Worm (Caenorhabditis elegans) whole organism, early embryonic: Measurements from ENCODE around the gene R04B3.1.

Experiments
- B0310.2 ChIP-seq: sonication (generic microtip); optimal IDR thresholded peaks from 2 replicates; lab custom pipeline; 2016; ENCODE audit warnings: mild to moderate bottlenecking, missing genetic modification characterization, missing compliant biosample characterization
- F13C5.2 ChIP-seq: sonication (generic microtip); optimal IDR thresholded peaks from 2 replicates; lab custom pipeline; 2017; ENCODE audit warnings: mild to moderate bottlenecking, missing genetic modification characterization, inconsistent platforms, missing compliant biosample characterization
- aly-1 ChIP-seq: sonication (generic microtip); optimal IDR thresholded peaks from 2 replicates; lab custom pipeline; 2016; ENCODE audit warnings: missing genetic modification characterization, missing compliant biosample characterization
- ama-1 ChIP-seq: fragments of 150-350 bp; optimal IDR thresholded peaks from 2 replicates; lab custom pipeline; 2014
- ceh-13 ChIP-seq: fragments of 200-800 bp; sonication (Bioruptor generic); optimal IDR thresholded peaks from 2 replicates; lab custom pipeline; 2018; ENCODE audit warnings: mild to moderate bottlenecking, missing genetic modification characterization, missing compliant biosample characterization
- ceh-36 ChIP-seq: sonication (generic microtip); optimal IDR thresholded peaks from 2 replicates; lab custom pipeline; 2016; ENCODE audit warnings: missing genetic modification characterization, inconsistent platforms, missing compliant biosample characterization
- ets-7 ChIP-seq: sonication (generic microtip); optimal IDR thresholded peaks from 2 replicates; lab custom pipeline; 2016; ENCODE audit warnings: missing genotype, missing genetic modification characterization, missing compliant biosample characterization
- flt-1 ChIP-seq: fragments of 200-800 bp; sonication (Bioruptor generic); IDR thresholded peaks from 2 replicates; pipeline ENCODE4 v1.3.6; 2022; ENCODE audit warnings: missing genetic modification characterization, missing compliant biosample characterization
- hmbx-1 ChIP-seq: sonication (generic microtip); optimal IDR thresholded peaks from 2 replicates; lab custom pipeline; 2016; ENCODE audit warnings: mild to moderate bottlenecking, missing genetic modification characterization, missing compliant biosample characterization
- hmg-4 ChIP-seq: fragments of 200-800 bp; sonication (Bioruptor generic); optimal IDR thresholded peaks from 2 replicates; lab custom pipeline; 2018; ENCODE audit warnings: mild to moderate bottlenecking, missing genetic modification characterization, missing compliant biosample characterization
- hnd-1 ChIP-seq: sonication (generic microtip); optimal IDR thresholded peaks from 2 replicates; lab custom pipeline; 2016; ENCODE audit warnings: missing genetic modification characterization, missing compliant biosample characterization
- pes-1 ChIP-seq: fragments of 200-800 bp; sonication (Bioruptor generic); IDR thresholded peaks from 2 replicates; pipeline ENCODE4 v1.3.6; 2022; ENCODE audit warnings: missing genetic modification reagents, missing genetic modification characterization, missing compliant biosample characterization
- scrt-1 ChIP-seq: fragments of 200-800 bp; sonication (Bioruptor generic); IDR thresholded peaks from 2 replicates; pipeline ENCODE4 v1.3.6; 2022; ENCODE audit warnings: missing genetic modification characterization, missing compliant biosample characterization
- sea-1 ChIP-seq: fragments of 200-800 bp; sonication (Bioruptor generic); conservative IDR thresholded peaks from 2 replicates; pipeline ENCODE4 v1.3.6; 2022; ENCODE audit warnings: missing genetic modification characterization, missing compliant biosample characterization
- tbx-11 ChIP-seq: fragments of 200-800 bp; sonication (Bioruptor generic); IDR thresholded peaks from 2 replicates; pipeline ENCODE4 v1.3.6; 2022; ENCODE audit warnings: missing genetic modification characterization, missing compliant biosample characterization
- tbx-37 ChIP-seq: fragments of 200-800 bp; sonication (Bioruptor generic); conservative IDR thresholded peaks from 2 replicates; pipeline ENCODE4 v1.3.6; 2022; ENCODE audit warnings: missing genetic modification reagents, missing genetic modification characterization, missing compliant biosample characterization
- tra-4 ChIP-seq: sonication (generic microtip); optimal IDR thresholded peaks from 2 replicates; lab custom pipeline; 2017; ENCODE audit warnings: missing genetic modification characterization, missing compliant biosample characterization

The R04B3.1 gene

ce11 chrX:2473618-2474017 is 2.4 kb upstream of the R04B3.1 start, which contains the start of gene R04B3.2:
R04B3.2 (minus strand) TSS chrX:2473718.
- TF ChIP-seq tbx-11 (GFP tag; lab: Robert Waterston, UW) (no peak), sea-1 (GFP tag; lab: Robert Waterston, UW) (no peak), ceh-36 (no peak), pes-1 (GFP tag; lab: Robert Waterston, UW) (no peak), hmbx-1 (tag; lab: Kevin White, UChicago) (no peak), tbx-37 (no peak), aly-1 (tag; lab: Kevin White, UChicago) (no peak), ets-7 (tag; lab: Kevin White, UChicago) (no peak), B0310.2 (tag; lab: Kevin White, UChicago) (no peak), scrt-1 (GFP tag; lab: Robert Waterston, UW) (no peak), hnd-1 (tag; lab: Kevin White, UChicago) (no peak), tra-4 (tag; lab: Kevin White, UChicago) (no peak), flt-1 (GFP tag; lab: Robert Waterston, UW) (no peak), F13C5.2 (tag; lab: Kevin White, UChicago) (no peak), hmg-4 (GFP tag; lab: Kevin White, UChicago) (no peak), ceh-13 (GFP tag; lab: Kevin White, UChicago) (no peak)

- TF ChIP-seq ceh-13 (GFP tag; lab: Kevin White, UChicago) (no peak), pes-1 (GFP tag; lab: Robert Waterston, UW) (no peak), F13C5.2 (tag; lab: Kevin White, UChicago) (no peak), tbx-37 (no peak), hmg-4 (GFP tag; lab: Kevin White, UChicago) (no peak), sea-1 (GFP tag; lab: Robert Waterston, UW) (no peak), ama-1 (lab: Kevin White, UChicago) (no peak), scrt-1 (GFP tag; lab: Robert Waterston, UW) (no peak), B0310.2 (tag; lab: Kevin White, UChicago) (no peak), tra-4 (tag; lab: Kevin White, UChicago) (no peak), hmbx-1 (tag; lab: Kevin White, UChicago) (no peak), aly-1 (tag; lab: Kevin White, UChicago) (no peak), hnd-1 (tag; lab: Kevin White, UChicago) (no peak)
Observed at ce11 chrX:2464064-2464463, 7.1 kb downstream of the R04B3.1 start.

ce11 chrX:2461742-2462141 is 9.5 kb downstream of the R04B3.1 start:
- no peak for TF ChIP-seq scrt-1 (GFP tag; lab: Robert Waterston, UW)
- no peak for TF ChIP-seq ets-7 (tag; lab: Kevin White, UChicago)
- no peak for TF ChIP-seq flt-1 (GFP tag; lab: Robert Waterston, UW)
- no peak for TF ChIP-seq tbx-37
- no peak for TF ChIP-seq hmbx-1 (tag; lab: Kevin White, UChicago)
- TF ChIP-seq aly-1 (tag; lab: Kevin White, UChicago) = no peak
- no peak for TF ChIP-seq pes-1 (GFP tag; lab: Robert Waterston, UW)
- TF ChIP-seq F13C5.2 (tag; lab: Kevin White, UChicago) = no peak

ce11 chrX:2459793-2460192 is 11.4 kb downstream of the R04B3.1 start, which contains the start of gene fox-1:
fox-1 (minus strand) TSS chrX:2459893.
- TF ChIP-seq ceh-36 (no peak), pes-1 (GFP tag; lab: Robert Waterston, UW) (no peak), B0310.2 (tag; lab: Kevin White, UChicago) (no peak), scrt-1 (GFP tag; lab: Robert Waterston, UW) (no peak), ceh-13 (GFP tag; lab: Kevin White, UChicago) (no peak), aly-1 (tag; lab: Kevin White, UChicago) (no peak), tra-4 (tag; lab: Kevin White, UChicago) (no peak), sea-1 (GFP tag; lab: Robert Waterston, UW) (no peak), ets-7 (tag; lab: Kevin White, UChicago) (no peak), hmbx-1 (tag; lab: Kevin White, UChicago) (no peak), flt-1 (GFP tag; lab: Robert Waterston, UW) (no peak), hnd-1 (tag; lab: Kevin White, UChicago) (no peak), ama-1 (lab: Kevin White, UChicago) (no peak), F13C5.2 (tag; lab: Kevin White, UChicago) (no peak), tbx-11 (GFP tag; lab: Robert Waterston, UW) (no peak), hmg-4 (GFP tag; lab: Kevin White, UChicago) (no peak), tbx-37 (no peak)

- TF ChIP-seq ets-7 (tag; lab: Kevin White, UChicago) (no peak), flt-1 (GFP tag; lab: Robert Waterston, UW) (no peak), tbx-11 (GFP tag; lab: Robert Waterston, UW) (no peak), tra-4 (tag; lab: Kevin White, UChicago) (no peak), ama-1 (lab: Kevin White, UChicago) (no peak), F13C5.2 (tag; lab: Kevin White, UChicago) (no peak), aly-1 (tag; lab: Kevin White, UChicago) (no peak), scrt-1 (GFP tag; lab: Robert Waterston, UW) (no peak), B0310.2 (tag; lab: Kevin White, UChicago) (no peak), ceh-36 (no peak), hmbx-1 (tag; lab: Kevin White, UChicago) (no peak), sea-1 (GFP tag; lab: Robert Waterston, UW) (no peak), pes-1 (GFP tag; lab: Robert Waterston, UW) (no peak)
Observed at ce11 chrX:2457461-2457860, 13.7 kb downstream of the R04B3.1 start.

- TF ChIP-seq ceh-13 (GFP tag; lab: Kevin White, UChicago) (no peak), hmg-4 (GFP tag; lab: Kevin White, UChicago) (no peak), B0310.2 (tag; lab: Kevin White, UChicago) (no peak), hnd-1 (tag; lab: Kevin White, UChicago) (no peak), aly-1 (tag; lab: Kevin White, UChicago) (no peak), flt-1 (GFP tag; lab: Robert Waterston, UW) (no peak), tra-4 (tag; lab: Kevin White, UChicago) (no peak), F13C5.2 (tag; lab: Kevin White, UChicago) (no peak), tbx-11 (GFP tag; lab: Robert Waterston, UW) (no peak), ceh-36 (no peak), hmbx-1 (tag; lab: Kevin White, UChicago) (no peak), scrt-1 (GFP tag; lab: Robert Waterston, UW) (no peak), ets-7 (tag; lab: Kevin White, UChicago) (no peak), pes-1 (GFP tag; lab: Robert Waterston, UW) (no peak)
Observed at ce11 chrX:2456141-2456540, 15.1 kb downstream of the R04B3.1 start.
